Fruit fly (Drosophila melanogaster) whole organism, pupa: ENCODE measurements around the gene CG13992.

Source experiments
- CG10348 ChIP-seq: fragments of 200-800 bp; sonication (Bioruptor generic); IDR thresholded peaks from 2 replicates; pipeline ENCODE4 v1.3.6; 2022; ENCODE audit warnings: missing biosample characterization, missing genetic modification characterization
- CG12605 ChIP-seq: fragments of 200-800 bp; sonication (Bioruptor generic); IDR thresholded peaks from 2 replicates; pipeline ENCODE4 v1.3.6; 2022; ENCODE audit warnings: missing biosample characterization, missing genetic modification characterization
- CG13204 ChIP-seq: fragments of 200-800 bp; sonication (Bioruptor generic); optimal IDR thresholded peaks from 2 replicates; lab custom pipeline; 2018; ENCODE audit warnings: missing biosample characterization, mild to moderate bottlenecking, missing genetic modification characterization, moderate library complexity
- CG14655 ChIP-seq: fragments of 200-800 bp; sonication (Bioruptor generic); optimal IDR thresholded peaks from 3 replicates; lab custom pipeline; 2017; ENCODE audit warnings: mild to moderate bottlenecking, missing biosample characterization, missing genetic modification reagents, missing genetic modification characterization
- CG15710 ChIP-seq: fragments of 200-800 bp; sonication (Bioruptor generic); optimal IDR thresholded peaks from 2 replicates; lab custom pipeline; 2018; ENCODE audit warnings: missing biosample characterization, mild to moderate bottlenecking, missing genetic modification characterization, moderate library complexity
- CG17806 ChIP-seq: fragments of 200-800 bp; sonication (Bioruptor generic); optimal IDR thresholded peaks from 2 replicates; lab custom pipeline; 2018; ENCODE audit warnings: missing biosample characterization, mild to moderate bottlenecking, missing genetic modification characterization, moderate library complexity
- CG32121 ChIP-seq: fragments of 200-800 bp; sonication (Bioruptor generic); IDR thresholded peaks from 2 replicates; pipeline ENCODE4 v1.3.6; 2022; ENCODE audit warnings: missing biosample characterization, missing genetic modification characterization
- CG34367 ChIP-seq: fragments of 200-800 bp; sonication (Bioruptor generic); optimal IDR thresholded peaks from 2 replicates; lab custom pipeline; 2018; ENCODE audit warnings: missing biosample characterization, mild to moderate bottlenecking, missing genetic modification characterization
- CG4496 ChIP-seq: fragments of 200-800 bp; sonication (Bioruptor generic); IDR thresholded peaks from 3 replicates; pipeline ENCODE4 v1.3.6; 2022; ENCODE audit warnings: missing biosample characterization, missing genetic modification characterization
- CG8159 ChIP-seq: fragments of 200-800 bp; sonication (Bioruptor generic); optimal IDR thresholded peaks from 3 replicates; lab custom pipeline; 2018; ENCODE audit warnings: missing biosample characterization, mild to moderate bottlenecking, missing genetic modification characterization, moderate library complexity
- CG8301 ChIP-seq: fragments of 200-800 bp; sonication (Bioruptor generic); optimal IDR thresholded peaks from 2 replicates; lab custom pipeline; 2018; ENCODE audit warnings: missing biosample characterization, mild to moderate bottlenecking, missing genetic modification characterization
- CG9948 ChIP-seq: fragments of 200-800 bp; sonication (Bioruptor generic); optimal IDR thresholded peaks from 2 replicates; lab custom pipeline; 2018; ENCODE audit warnings: missing biosample characterization, mild to moderate bottlenecking, missing genetic modification characterization, moderate library complexity
- D1 ChIP-seq: fragments of 200-800 bp; sonication (Bioruptor generic); optimal IDR thresholded peaks from 2 replicates; lab custom pipeline; 2018; ENCODE audit warnings: missing biosample characterization, mild to moderate bottlenecking, missing genetic modification characterization, moderate library complexity
- EcR ChIP-seq: fragments of 200-800 bp; sonication (Bioruptor generic); optimal IDR thresholded peaks from 3 replicates; lab custom pipeline; 2019; ENCODE audit warnings: missing biosample characterization, missing genetic modification characterization, mild to moderate bottlenecking, moderate library complexity, missing genetic modification reagents
- Ets98B ChIP-seq: fragments of 200-800 bp; sonication (Bioruptor generic); IDR thresholded peaks from 2 replicates; pipeline ENCODE4 v1.3.6; 2022; ENCODE audit warnings: missing biosample characterization, missing genetic modification characterization
- Pif1A ChIP-seq: fragments of 200-800 bp; sonication (Bioruptor generic); optimal IDR thresholded peaks from 3 replicates; lab custom pipeline; 2016; ENCODE audit warnings: missing biosample characterization, missing genetic modification characterization
- Pif1B ChIP-seq: fragments of 200-800 bp; sonication (Bioruptor generic); optimal IDR thresholded peaks from 3 replicates; lab custom pipeline; 2016; ENCODE audit warnings: missing biosample characterization, missing genetic modification characterization
- Snoo ChIP-seq: fragments of 200-800 bp; sonication (Bioruptor generic); optimal IDR thresholded peaks from 3 replicates; lab custom pipeline; 2017; ENCODE audit warnings: missing biosample characterization, mild to moderate bottlenecking, missing genetic modification characterization, inconsistent platforms
- fd96Ca ChIP-seq: fragments of 200-800 bp; sonication (Bioruptor generic); IDR thresholded peaks from 3 replicates; pipeline ENCODE4 v1.3.6; 2022; ENCODE audit warnings: missing biosample characterization, missing genetic modification characterization
- gl ChIP-seq: fragments of 200-800 bp; sonication (Bioruptor generic); optimal IDR thresholded peaks from 2 replicates; lab custom pipeline; 2018; ENCODE audit warnings: missing biosample characterization, mild to moderate bottlenecking, missing genetic modification characterization
- rn ChIP-seq: fragments of 200-800 bp; sonication (Bioruptor generic); IDR thresholded peaks from 2 replicates; pipeline ENCODE4 v1.3.6; 2022; ENCODE audit warnings: missing biosample characterization, missing genetic modification characterization

Gene CG13992

dm6 chr2L:5980862-5981432, 13.4 kb upstream of the CG13992 start, which contains the start of gene chic:
chic (minus strand) TSS chr2L:5981018.
- TF ChIP-seq Pif1A (GFP tag; lab: Kevin White, UChicago): no peak
- no peak for TF ChIP-seq CG32121 (GFP tag; lab: Robert Waterston, UW)
- no peak for TF ChIP-seq CG4496 (GFP tag; lab: Robert Waterston, UW)
- no peak for TF ChIP-seq CG14655 (GFP tag; lab: Kevin White, UChicago)
- no peak for TF ChIP-seq CG12605 (GFP tag; lab: Robert Waterston, UW)
- no peak for TF ChIP-seq CG8301 (tag; lab: Kevin White, UChicago)
- TF ChIP-seq fd96Ca (GFP tag; lab: Robert Waterston, UW): no peak
- TF ChIP-seq CG17806 (tag; lab: Kevin White, UChicago): no peak
- TF ChIP-seq EcR: no peak
- TF ChIP-seq gl (tag; lab: Kevin White, UChicago): no peak
- TF ChIP-seq CG15710 (tag; lab: Kevin White, UChicago): no peak
- no peak for TF ChIP-seq CG8159
- TF ChIP-seq CG34367: no peak
- TF ChIP-seq D1 (tag; lab: Kevin White, UChicago): no peak
- no peak for TF ChIP-seq rn (GFP tag; lab: Robert Waterston, UW)
- no peak for TF ChIP-seq CG9948
- no peak for TF ChIP-seq Pif1B (GFP tag; lab: Kevin White, UChicago)
- no peak for TF ChIP-seq CG13204 (GFP tag; lab: Kevin White, UChicago)

DNA sequence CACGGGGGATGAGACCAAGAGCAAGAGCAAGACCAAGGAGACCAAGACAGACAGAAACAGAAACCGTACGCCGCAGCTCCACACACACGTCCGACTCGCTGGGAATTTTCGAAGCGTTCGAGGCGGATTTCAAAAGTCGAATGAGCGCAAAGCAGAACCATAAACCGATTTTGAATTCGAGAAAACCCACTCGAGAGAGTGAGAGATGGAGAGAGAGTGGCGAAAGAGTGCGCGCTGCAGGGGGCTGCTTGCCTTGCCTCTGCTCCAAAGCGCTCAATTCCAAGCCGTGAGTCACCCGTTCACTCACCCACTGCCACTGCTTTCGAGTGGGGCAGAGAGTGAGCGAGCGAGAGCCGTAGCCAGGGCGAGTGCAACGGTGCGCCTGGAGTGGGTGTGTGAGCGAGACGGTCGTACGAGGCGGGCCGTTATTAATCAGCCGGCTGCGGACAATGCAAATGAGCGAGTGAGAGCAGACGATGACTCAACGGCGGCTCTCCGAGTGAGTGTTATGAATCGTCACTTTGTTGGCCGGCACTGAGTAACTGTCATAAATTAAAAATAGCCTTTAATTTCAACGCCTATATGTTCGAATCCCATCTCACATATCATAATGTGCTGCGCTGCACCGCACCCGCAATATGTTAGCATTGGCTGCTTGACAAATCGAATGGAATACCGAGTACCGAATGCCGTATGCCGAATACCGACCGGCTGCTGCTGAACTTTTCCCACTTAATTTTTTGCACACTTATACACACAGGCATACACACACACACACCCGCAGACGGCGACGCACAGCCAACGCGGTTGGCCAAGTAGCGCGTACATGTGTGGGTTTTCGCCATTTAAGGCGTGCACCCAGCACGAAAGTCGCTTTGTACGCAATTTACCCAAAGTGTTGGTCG, 12.7 kb upstream of the CG13992 start:
- no peak for TF ChIP-seq CG14655 (GFP tag; lab: Kevin White, UChicago)
- TF ChIP-seq Ets98B (GFP tag; lab: Robert Waterston, UW): no peak
- peak; percentile 40 for TF ChIP-seq Pif1A (GFP tag; lab: Kevin White, UChicago)
- TF ChIP-seq CG17806 (tag; lab: Kevin White, UChicago): peak; percentile 8
- TF ChIP-seq Snoo (tag; lab: Kevin White, UChicago): no peak
- TF ChIP-seq EcR: peak; percentile 95
- no peak for TF ChIP-seq gl (tag; lab: Kevin White, UChicago)
- TF ChIP-seq CG34367: no peak
- TF ChIP-seq CG15710 (tag; lab: Kevin White, UChicago): no peak
- peak; percentile 30 for TF ChIP-seq Pif1B (GFP tag; lab: Kevin White, UChicago)
- no peak for TF ChIP-seq CG4496 (GFP tag; lab: Robert Waterston, UW)
- no peak for TF ChIP-seq CG9948
- TF ChIP-seq CG13204 (GFP tag; lab: Kevin White, UChicago): peak; percentile 87
- no peak for TF ChIP-seq CG10348
- TF ChIP-seq D1 (tag; lab: Kevin White, UChicago): no peak
- no peak for TF ChIP-seq CG8301 (tag; lab: Kevin White, UChicago)
- peak; percentile 30 for TF ChIP-seq CG8159

DNA sequence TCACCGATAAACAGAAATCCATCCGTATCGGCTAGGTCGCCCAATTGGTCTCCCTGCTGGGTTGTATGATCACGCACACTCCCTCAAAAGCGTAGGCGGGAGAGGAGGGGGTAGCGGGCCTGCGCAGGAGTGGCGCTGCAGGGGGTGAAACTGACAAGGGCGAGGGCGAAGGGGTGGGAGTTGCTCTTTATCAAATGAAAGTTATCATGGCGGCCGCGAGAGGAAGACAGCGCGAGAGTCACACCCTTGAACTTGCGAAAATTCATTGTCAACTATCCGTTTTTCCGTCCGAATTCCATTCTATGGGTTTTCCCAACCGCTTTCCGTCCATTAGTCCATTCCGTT, 11.5 kb upstream of the CG13992 start:
- no peak for TF ChIP-seq CG32121 (GFP tag; lab: Robert Waterston, UW)
- TF ChIP-seq D1 (tag; lab: Kevin White, UChicago): no peak
- no peak for TF ChIP-seq fd96Ca (GFP tag; lab: Robert Waterston, UW)
- no peak for TF ChIP-seq CG15710 (tag; lab: Kevin White, UChicago)
- TF ChIP-seq CG9948: no peak
- no peak for TF ChIP-seq CG12605 (GFP tag; lab: Robert Waterston, UW)
- TF ChIP-seq CG14655 (GFP tag; lab: Kevin White, UChicago): no peak
- no peak for TF ChIP-seq CG8159

- TF ChIP-seq Pif1B (GFP tag; lab: Kevin White, UChicago): peak; percentile 34
- peak; percentile 5 for TF ChIP-seq CG15710 (tag; lab: Kevin White, UChicago)
- peak; percentile 45 for TF ChIP-seq EcR
- TF ChIP-seq Snoo (tag; lab: Kevin White, UChicago): peak; percentile 7
- no peak for TF ChIP-seq CG4496 (GFP tag; lab: Robert Waterston, UW)
- peak; percentile 68 for TF ChIP-seq CG13204 (GFP tag; lab: Kevin White, UChicago)
These were observed 10.9 kb upstream of the CG13992 start for dm6 chr2L:5978333-5979054.

DNA sequence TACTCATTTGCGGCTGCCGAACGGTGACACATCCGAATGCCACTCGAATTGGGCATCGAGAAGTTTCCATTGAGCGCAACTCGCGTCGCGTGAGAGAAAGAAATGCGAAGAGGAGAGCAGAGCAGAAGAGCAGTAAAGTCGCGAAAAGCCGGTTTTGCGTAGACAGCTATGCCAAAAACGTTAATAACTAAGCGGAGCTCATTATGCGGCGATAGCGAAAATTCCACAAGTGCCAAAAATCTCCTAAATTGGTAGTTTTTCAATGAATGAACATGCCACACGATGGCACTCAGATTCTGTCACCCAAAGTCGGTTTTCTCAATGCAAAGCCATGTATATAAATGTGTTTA, 10.2 kb upstream of the CG13992 start:
- TF ChIP-seq rn (GFP tag; lab: Robert Waterston, UW) (no peak), Pif1A (GFP tag; lab: Kevin White, UChicago) (no peak), EcR (no peak), CG17806 (tag; lab: Kevin White, UChicago) (no peak), CG15710 (tag; lab: Kevin White, UChicago) (no peak), CG34367 (no peak), Snoo (tag; lab: Kevin White, UChicago) (no peak), CG9948 (no peak), gl (tag; lab: Kevin White, UChicago) (no peak)
